Fruit fly (Drosophila melanogaster): ENCODE measurements around the gene Abd-B.
A peak's percentile ranks its signal among the peaks of the same experiment; 100 is the strongest.

The Abd-B gene

dm6 chr3R:16986181-16987074 lies 14.4 kb upstream of the Abd-B start (continued):
- TF ChIP-seq kah (GFP tag; optimal IDR thresholded peaks at IDR 0.05) = peak; percentile 36
- no peak for TF ChIP-seq unc-4 (GFP tag; IDR thresholded peaks at IDR 0.05; ENCODE audit: partially characterized antibody)
- TF ChIP-seq CG9932 (GFP tag; IDR thresholded peaks at IDR 0.05) = peak; percentile 99
- no peak for TF ChIP-seq sc (optimal IDR thresholded peaks at IDR 0.05)
- TF ChIP-seq sc (GFP tag; optimal IDR thresholded peaks at IDR 0.05) = no peak
- peak; percentile 93 for TF ChIP-seq sens (GFP tag)
- peak; percentile 60 for TF ChIP-seq D19A (tag; optimal IDR thresholded peaks at IDR 0.05)
- TF ChIP-seq CG12219 (GFP tag; optimal IDR thresholded peaks at IDR 0.05) = peak; percentile 91
- TF ChIP-seq CG7745 (tag; optimal IDR thresholded peaks at IDR 0.05) = no peak
- TF ChIP-seq shn (GFP tag; optimal IDR thresholded peaks at IDR 0.05) = peak; percentile 94
- TF ChIP-seq fd64A (GFP tag; optimal IDR thresholded peaks at IDR 0.05) = peak; percentile 30
- peak; percentile 81 for TF ChIP-seq oc (tag; optimal IDR thresholded peaks at IDR 0.05)
- TF ChIP-seq CG8765 (GFP tag; IDR thresholded peaks at IDR 0.05) = peak; percentile 94
- TF ChIP-seq sens-2 (GFP tag; IDR thresholded peaks at IDR 0.05) = peak; percentile 93
- peak; percentile 76 for TF ChIP-seq lbe (GFP tag; optimal IDR thresholded peaks at IDR 0.05)
- TF ChIP-seq B-H1 (GFP tag; IDR thresholded peaks at IDR 0.05) = peak; percentile 93
- peak; percentile 97 for TF ChIP-seq Mrtf (GFP tag; IDR thresholded peaks at IDR 0.05)
- TF ChIP-seq Dref (GFP tag; IDR thresholded peaks at IDR 0.05) = peak; percentile 50; the same call in 1 of the 2 replicates
- TF ChIP-seq CG13624 (GFP tag; optimal IDR thresholded peaks at IDR 0.05) = peak; percentile 97
- peak; percentile 57 for TF ChIP-seq zen (tag; optimal IDR thresholded peaks at IDR 0.05)
- TF ChIP-seq CG13287 (GFP tag; IDR thresholded peaks at IDR 0.05; ENCODE audit: partially characterized antibody) = peak; percentile 20; the same call in 1 of the 2 replicates
- peak; percentile 95 for TF ChIP-seq Ada2b (GFP tag; IDR thresholded peaks at IDR 0.05)
- TF ChIP-seq CG17361 (GFP tag; IDR thresholded peaks at IDR 0.05) = peak; percentile 63; the same call in 2 of the 3 replicates
- TF ChIP-seq eve (GFP tag; optimal IDR thresholded peaks at IDR 0.05) = peak in 1 of 2 experiments; percentile 83
- peak; percentile 94 for TF ChIP-seq CG12155 (GFP tag; optimal IDR thresholded peaks at IDR 0.05)
- TF ChIP-seq CG33557 (GFP tag; optimal IDR thresholded peaks at IDR 0.05) = peak; percentile 33
- peak; percentile 25 for TF ChIP-seq Asciz (GFP tag; optimal IDR thresholded peaks at IDR 0.05)
- peak; percentile 83 to 87 for TF ChIP-seq chif (GFP tag; optimal IDR thresholded peaks at IDR 0.05)
- peak; percentile 96 for TF ChIP-seq exex (tag; optimal IDR thresholded peaks at IDR 0.05)
- TF ChIP-seq lmd (GFP tag; IDR thresholded peaks at IDR 0.05) = peak; percentile 97
- peak; percentile 97 for TF ChIP-seq Aef1 (GFP tag; IDR thresholded peaks at IDR 0.05)
- TF ChIP-seq CG31365 (tag; optimal IDR thresholded peaks at IDR 0.05) = peak; percentile 76
- TF ChIP-seq CG8478 (optimal IDR thresholded peaks at IDR 0.05) = no peak
- peak; percentile 96 for TF ChIP-seq Rx (GFP tag; IDR thresholded peaks at IDR 0.05)
- peak; percentile 90 for TF ChIP-seq pb (GFP tag; optimal IDR thresholded peaks at IDR 0.05)
- TF ChIP-seq Pdp1 (GFP tag; optimal IDR thresholded peaks at IDR 0.05) = peak; percentile 94 to 96
- TF ChIP-seq hth (optimal IDR thresholded peaks at IDR 0.05) = no peak
- TF ChIP-seq CG42726 (GFP tag; IDR thresholded peaks at IDR 0.05; ENCODE audit: partially characterized antibody) = no peak
- TF ChIP-seq Awh (GFP tag; IDR thresholded peaks at IDR 0.05) = peak; percentile 92
- TF ChIP-seq vfl (GFP tag; optimal IDR thresholded peaks at IDR 0.05) = peak; percentile 92
- TF ChIP-seq CG8944 (GFP tag; optimal IDR thresholded peaks at IDR 0.05) = peak; percentile 81
- TF ChIP-seq CG18011 (GFP tag; optimal IDR thresholded peaks at IDR 0.05) = peak; percentile 75
- TF ChIP-seq CG5180 (GFP tag; optimal IDR thresholded peaks at IDR 0.05) = peak; percentile 70
- peak; percentile 100 for TF ChIP-seq Med (GFP tag)
- TF ChIP-seq Deaf1 (tag; optimal IDR thresholded peaks at IDR 0.05) = peak; percentile 72
- TF ChIP-seq Max (GFP tag; optimal IDR thresholded peaks at IDR 0.05) = peak; percentile 83
- TF ChIP-seq CG17829 (tag; optimal IDR thresholded peaks at IDR 0.05) = peak; percentile 73
- TF ChIP-seq CG15269 (tag; optimal IDR thresholded peaks at IDR 0.05) = peak; percentile 97
- peak; percentile 81 for TF ChIP-seq dm (GFP tag; optimal IDR thresholded peaks at IDR 0.05)

Data from whole organism, embryonic.